Worm (Caenorhabditis elegans) whole organism, mixed stage, embryonic: Measurements from ENCODE around the gene math-3.

ENCODE experiments used
- M03D4.4 ChIP-seq: sonication (generic microtip); optimal IDR thresholded peaks from 2 replicates; lab custom pipeline; 2017; ENCODE audit warnings: mild to moderate bottlenecking, missing genetic modification characterization, missing compliant biosample characterization
- bed-3 ChIP-seq: fragments of 200-800 bp; sonication (Bioruptor generic); optimal IDR thresholded peaks from 3 replicates; lab custom pipeline; 2018; ENCODE audit warnings: mild to moderate bottlenecking, missing genetic modification characterization, moderate library complexity, missing compliant biosample characterization
- blmp-1 ChIP-seq: fragments of 150-350 bp; optimal IDR thresholded peaks from 2 replicates; lab custom pipeline; 2014; ENCODE audit warnings: missing biosample characterization, missing genetic modification characterization
- ceh-39 ChIP-seq: fragments of 150-350 bp; optimal IDR thresholded peaks from 2 replicates; lab custom pipeline; 2014; ENCODE audit warnings: missing biosample characterization, missing genetic modification characterization
- ceh-43 ChIP-seq: fragments of 200-800 bp; sonication (Bioruptor generic); optimal IDR thresholded peaks from 2 replicates; lab custom pipeline; 2018; ENCODE audit warnings: mild to moderate bottlenecking, missing genetic modification characterization, moderate library complexity, missing compliant biosample characterization
- ces-1 ChIP-seq: fragments of 150-350 bp; optimal IDR thresholded peaks from 2 replicates; lab custom pipeline; 2014; ENCODE audit warnings: missing biosample characterization, missing genetic modification reagents, missing genetic modification characterization
- cnd-1 ChIP-seq: fragments of 200-800 bp; sonication (Bioruptor generic); optimal IDR thresholded peaks from 2 replicates; lab custom pipeline; 2018; ENCODE audit warnings: mild to moderate bottlenecking, missing genetic modification characterization, missing compliant biosample characterization
- drap-1 ChIP-seq: fragments of 200-800 bp; sonication (Bioruptor generic); optimal IDR thresholded peaks from 3 replicates; lab custom pipeline; 2018; ENCODE audit warnings: mild to moderate bottlenecking, missing genetic modification characterization, missing compliant biosample characterization
- elt-1 ChIP-seq: sonication (generic microtip); optimal IDR thresholded peaks from 2 replicates; lab custom pipeline; 2017; ENCODE audit warnings: missing genetic modification characterization, mild to moderate bottlenecking, missing compliant biosample characterization, antibody characterized with exemption, moderate library complexity, borderline replicate concordance; ENCODE audit not compliant: insufficient read depth
- hlh-1 ChIP-seq: fragments of 150-350 bp; optimal IDR thresholded peaks from 2 replicates; lab custom pipeline; 2014; ENCODE audit warnings: missing biosample characterization, missing genetic modification reagents, missing genetic modification characterization
- lin-32 ChIP-seq: fragments of 200-800 bp; sonication (Bioruptor generic); optimal IDR thresholded peaks from 2 replicates; lab custom pipeline; 2018; ENCODE audit warnings: mild to moderate bottlenecking, missing genetic modification characterization, missing compliant biosample characterization
- lsy-2 ChIP-seq: fragments of 150-350 bp; optimal IDR thresholded peaks from 2 replicates; lab custom pipeline; 2014; ENCODE audit warnings: missing biosample characterization, missing genetic modification characterization
- mab-5 ChIP-seq: fragments of 150-350 bp; optimal IDR thresholded peaks from 2 replicates; lab custom pipeline; 2014; ENCODE audit warnings: missing biosample characterization, missing genetic modification characterization
- mep-1 ChIP-seq: fragments of 150-350 bp; optimal IDR thresholded peaks from 2 replicates; lab custom pipeline; 2017; ENCODE audit warnings: missing biosample characterization, missing genetic modification reagents, missing genetic modification characterization, inconsistent platforms
- mls-2 ChIP-seq: sonication (generic microtip); optimal IDR thresholded peaks from 2 replicates; lab custom pipeline; 2016; ENCODE audit warnings: mild to moderate bottlenecking, missing genetic modification characterization, moderate library complexity, missing compliant biosample characterization
- nhr-12 ChIP-seq: fragments of 150-350 bp; optimal IDR thresholded peaks from 2 replicates; lab custom pipeline; 2014; ENCODE audit warnings: missing biosample characterization, missing genetic modification characterization
- nhr-2 ChIP-seq: fragments of 150-350 bp; optimal IDR thresholded peaks from 2 replicates; lab custom pipeline; 2014; ENCODE audit warnings: missing biosample characterization, missing genetic modification characterization
- nhr-237 ChIP-seq: fragments of 150-350 bp; optimal IDR thresholded peaks from 2 replicates; lab custom pipeline; 2014; ENCODE audit warnings: missing biosample characterization, missing genetic modification characterization
- nhr-28 ChIP-seq: fragments of 150-350 bp; optimal IDR thresholded peaks from 2 replicates; lab custom pipeline; 2014; ENCODE audit warnings: missing biosample characterization, missing genetic modification characterization
- nhr-76 ChIP-seq: sonication (generic microtip); optimal IDR thresholded peaks from 2 replicates; lab custom pipeline; 2017; ENCODE audit warnings: missing biosample characterization, missing genetic modification characterization
- pha-4 ChIP-seq: fragments of 150-350 bp; optimal IDR thresholded peaks from 2 replicates; lab custom pipeline; 2018; ENCODE audit warnings: missing biosample characterization, missing genetic modification reagents, missing genetic modification characterization
- snpc-4 ChIP-seq: fragments of 150-350 bp; optimal IDR thresholded peaks from 2 replicates; lab custom pipeline; 2014; ENCODE audit warnings: missing biosample characterization, missing genetic modification characterization
- sptf-1 ChIP-seq: sonication (generic microtip); optimal IDR thresholded peaks from 2 replicates; lab custom pipeline; 2017; ENCODE audit warnings: mild to moderate bottlenecking, missing genetic modification characterization, moderate library complexity, missing compliant biosample characterization
- tbx-8 ChIP-seq: fragments of 200-800 bp; sonication (Bioruptor generic); optimal IDR thresholded peaks from 2 replicates; lab custom pipeline; 2018; ENCODE audit warnings: mild to moderate bottlenecking, missing genetic modification characterization, moderate library complexity, missing compliant biosample characterization
- unc-120 ChIP-seq: sonication (generic microtip); optimal IDR thresholded peaks from 2 replicates; lab custom pipeline; 2017; ENCODE audit warnings: missing genetic modification characterization, missing compliant biosample characterization; ENCODE audit not compliant: poor library complexity, severe bottlenecking
- unc-39 ChIP-seq: fragments of 150-350 bp; optimal IDR thresholded peaks from 2 replicates; lab custom pipeline; 2014; ENCODE audit warnings: missing biosample characterization, missing genetic modification characterization
- unc-62 ChIP-seq: fragments of 150-350 bp; optimal IDR thresholded peaks from 2 replicates; lab custom pipeline; 2014; ENCODE audit warnings: missing biosample characterization, missing genetic modification reagents, missing genetic modification characterization
- zip-8 ChIP-seq: fragments of 150-350 bp; optimal IDR thresholded peaks from 2 replicates; lab custom pipeline; 2014; ENCODE audit warnings: missing biosample characterization, missing genetic modification characterization
- ztf-11 ChIP-seq: fragments of 150-350 bp; optimal IDR thresholded peaks from 2 replicates; lab custom pipeline; 2014; ENCODE audit warnings: missing biosample characterization, missing genetic modification characterization

The math-3 gene

DNA sequence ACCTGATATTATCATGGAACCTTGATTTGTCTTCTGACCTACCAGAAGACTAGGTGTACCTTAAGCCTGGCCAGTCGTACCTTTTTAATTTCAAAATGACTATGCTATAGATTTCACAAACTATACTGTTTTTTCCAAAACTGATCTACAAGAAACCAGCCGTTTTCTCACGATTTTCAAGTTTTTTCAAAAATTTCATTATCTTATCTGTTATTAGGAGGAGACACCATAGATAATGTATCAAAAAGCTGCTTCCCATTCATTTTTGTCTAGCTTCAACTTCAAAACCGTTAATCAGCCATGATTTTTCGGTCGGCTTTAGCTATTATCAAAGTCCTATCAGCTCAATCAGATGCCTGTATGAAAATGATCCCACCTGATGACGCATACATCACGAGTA is 29.4 kb upstream of the math-3 start, which contains the start of gene F36H5.12:
TSS of gene F36H5.12 (plus strand) at position 301 of the 400 bp plus-strand sequence.
- no peak for TF ChIP-seq cnd-1 (tag; lab: Kevin White, UChicago)
- TF ChIP-seq lin-32 = no peak
- no peak for TF ChIP-seq ces-1 (GFP tag; lab: Kevin White, UChicago)
- no peak for TF ChIP-seq unc-39 (tag; lab: Kevin White, UChicago)
- no peak for TF ChIP-seq nhr-28
- TF ChIP-seq elt-1 = no peak
- TF ChIP-seq, all 35 proteins: peak for 0

DNA sequence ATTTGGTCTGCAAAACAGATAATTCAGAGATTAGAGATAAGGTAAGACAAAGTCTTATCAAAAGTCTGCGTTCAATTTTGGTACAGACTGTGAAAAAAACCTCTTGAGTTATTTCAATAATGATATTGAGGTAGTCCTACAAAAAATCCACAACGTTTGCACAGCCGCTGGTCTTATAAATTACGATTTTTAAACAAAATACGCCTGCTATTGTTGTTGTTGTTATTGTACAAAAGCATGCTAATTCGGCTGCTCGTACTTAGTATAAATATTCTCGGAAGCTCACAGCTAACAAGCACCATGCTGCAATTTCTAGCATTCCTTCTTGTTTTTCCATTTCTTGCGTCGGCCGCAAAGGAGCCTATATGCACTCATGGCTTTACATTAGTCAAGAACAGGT is 27.7 kb upstream of the math-3 start, which contains the start of gene clec-19:
TSS of gene clec-19 (plus strand) at position 301 of the 400 bp plus-strand sequence.
- TF ChIP-seq hlh-1 (tag; lab: Kevin White, UChicago) (no peak), bed-3 (GFP tag; lab: Kevin White, UChicago) (no peak), mls-2 (tag; lab: Kevin White, UChicago) (no peak), sptf-1 (tag; lab: Kevin White, UChicago) (no peak), lsy-2 (tag; lab: Kevin White, UChicago) (no peak), tbx-8 (GFP tag; lab: Kevin White, UChicago) (no peak), unc-39 (tag; lab: Kevin White, UChicago) (no peak), nhr-12 (tag; lab: Kevin White, UChicago) (no peak), mab-5 (tag; lab: Kevin White, UChicago) (no peak), snpc-4 (tag; lab: Kevin White, UChicago) (no peak), nhr-76 (tag; lab: Kevin White, UChicago) (no peak), elt-1 (no peak), unc-120 (tag; lab: Kevin White, UChicago) (no peak)

DNA sequence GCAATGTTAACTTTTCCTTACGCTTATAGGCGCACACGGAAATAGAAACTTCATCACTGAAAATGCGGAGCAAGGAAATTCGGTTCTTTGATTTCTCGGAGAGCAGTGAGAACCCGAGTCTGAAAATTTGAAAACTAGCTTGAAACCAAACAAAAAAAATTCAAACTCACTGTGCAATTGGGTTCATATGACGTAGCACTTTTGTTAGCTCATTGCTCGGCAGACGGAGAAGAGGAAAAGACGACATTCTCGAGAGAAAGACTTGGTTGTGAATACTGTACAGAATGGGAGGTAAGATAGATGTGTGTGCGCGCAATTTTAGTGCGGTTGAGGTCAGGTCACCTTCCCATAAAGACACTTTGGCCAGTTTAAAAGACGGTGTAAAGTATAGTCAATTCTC is 21.5 kb upstream of the math-3 start, which contains the start of the genes F36H5.13 and F36H5.8:
TSS of gene F36H5.13 (minus strand) at position 101 of the 400 bp plus-strand sequence.
TSS of gene F36H5.8 (minus strand) at position 274 of the 400 bp plus-strand sequence.
- no peak for TF ChIP-seq nhr-237 (tag; lab: Kevin White, UChicago)
- no peak for TF ChIP-seq mep-1 (tag; lab: Kevin White, UChicago)
- TF ChIP-seq nhr-2 (tag; lab: Kevin White, UChicago) = no peak
- TF ChIP-seq nhr-28 = no peak
- no peak for TF ChIP-seq unc-39 (tag; lab: Kevin White, UChicago)
- no peak for TF ChIP-seq hlh-1 (tag; lab: Kevin White, UChicago)
- no peak for TF ChIP-seq elt-1

DNA sequence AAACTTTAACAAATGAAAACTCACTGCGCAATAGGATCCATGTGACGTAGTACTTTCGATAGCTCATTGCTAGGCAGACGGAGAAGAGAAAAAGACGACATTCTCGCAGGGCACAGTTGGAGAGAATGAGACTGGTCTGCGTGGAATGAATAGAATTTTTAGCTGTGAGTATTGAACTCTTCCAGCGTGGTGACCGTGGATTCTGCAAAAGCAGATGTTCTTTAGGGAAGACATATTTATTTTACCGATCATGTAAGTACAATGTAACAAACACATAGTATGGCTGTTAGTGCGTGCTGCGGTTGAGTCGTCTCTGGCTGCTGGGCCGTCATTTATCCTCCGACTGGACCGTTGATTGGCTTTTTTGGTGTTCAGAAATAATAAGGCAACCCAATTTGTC is 18.9 kb upstream of the math-3 start, which contains the start of gene F36H5.9:
TSS of gene F36H5.9 (minus strand) at position 101 of the 400 bp plus-strand sequence.
- TF ChIP-seq sptf-1 (tag; lab: Kevin White, UChicago) = no peak
- no peak for TF ChIP-seq mep-1 (tag; lab: Kevin White, UChicago)
- TF ChIP-seq drap-1 (GFP tag; lab: Kevin White, UChicago) = no peak
- no peak for TF ChIP-seq pha-4 (tag; lab: Kevin White, UChicago)
- no peak for TF ChIP-seq cnd-1 (tag; lab: Kevin White, UChicago)
- TF ChIP-seq ceh-39 = no peak
- TF ChIP-seq unc-62 (GFP tag; lab: Kevin White, UChicago) = no peak
- TF ChIP-seq zip-8 (tag; lab: Kevin White, UChicago) = no peak
- no peak for TF ChIP-seq mls-2 (tag; lab: Kevin White, UChicago)
- no peak for TF ChIP-seq hlh-1 (tag; lab: Kevin White, UChicago)
- no peak for TF ChIP-seq lsy-2 (tag; lab: Kevin White, UChicago)
- TF ChIP-seq bed-3 (GFP tag; lab: Kevin White, UChicago) = no peak
- no peak for TF ChIP-seq unc-39 (tag; lab: Kevin White, UChicago)
- TF ChIP-seq M03D4.4 (tag; lab: Kevin White, UChicago) = no peak
- TF ChIP-seq nhr-76 (tag; lab: Kevin White, UChicago) = no peak
- TF ChIP-seq ztf-11 (tag; lab: Kevin White, UChicago) = no peak
- no peak for TF ChIP-seq ceh-43 (GFP tag; lab: Kevin White, UChicago)

DNA sequence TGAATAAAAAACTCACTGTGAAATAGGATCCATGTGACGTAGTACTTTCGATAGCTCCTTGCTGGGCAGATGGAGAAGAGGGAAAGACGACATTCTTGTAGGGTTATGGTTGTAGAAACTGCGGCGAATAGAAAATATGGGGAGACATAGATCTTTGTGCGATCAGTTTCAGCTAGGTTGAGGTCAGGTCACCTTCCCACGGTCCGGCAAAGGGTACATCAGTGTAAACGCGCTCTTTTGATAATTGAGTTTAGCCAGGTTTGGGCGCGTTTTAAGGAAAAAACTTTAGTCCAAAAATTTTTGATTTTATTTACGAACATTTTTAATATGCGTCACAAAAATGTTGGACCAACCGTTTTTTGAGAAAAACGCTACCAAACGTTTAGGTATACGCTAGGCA is 15.8 kb upstream of the math-3 start, which contains the start of gene F36H5.17:
TSS of gene F36H5.17 (minus strand) at position 101 of the 400 bp plus-strand sequence.
- TF ChIP-seq blmp-1 (tag; lab: Kevin White, UChicago) = no peak

DNA sequence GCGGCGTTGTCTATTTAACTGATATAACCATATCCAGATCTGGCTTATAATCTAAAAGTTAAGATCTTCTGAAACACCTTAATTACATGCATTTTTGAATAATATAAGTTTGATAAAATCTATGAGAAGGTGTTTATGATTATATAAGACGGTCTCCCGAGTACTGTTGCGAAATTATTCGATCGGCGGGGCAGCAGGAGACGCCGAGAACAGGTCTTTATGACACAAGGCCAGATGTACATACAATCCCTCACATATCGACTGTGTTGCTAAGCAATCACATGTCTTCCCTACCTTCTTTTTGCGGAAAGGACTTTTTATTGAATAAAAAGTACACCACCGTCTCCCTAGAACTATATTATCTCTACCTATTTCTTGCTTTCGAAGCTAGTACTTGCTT is 15.3 kb upstream of the math-3 start, which contains the start of gene fbxb-53:
TSS of gene fbxb-53 (plus strand) at position 301 of the 400 bp plus-strand sequence.
- TF ChIP-seq elt-1 = peak; percentile 44
- no peak for TF ChIP-seq drap-1 (GFP tag; lab: Kevin White, UChicago)
